Worm (Caenorhabditis elegans) whole organism, L1 larva: ENCODE data around the gene srlf-9.
"Not testable (repeated sequence)": the region's sequence is repeated elsewhere in the genome, so short reads cannot be mapped to it uniquely, and the experiment has no call there.

ENCODE experiments used
- C04F5.9 ChIP-seq: sonication (generic microtip); optimal IDR thresholded peaks from 2 replicates; lab custom pipeline; 2016; ENCODE audit warnings: missing genetic modification characterization, missing compliant biosample characterization
- C16A3.4 ChIP-seq: fragments of 150-350 bp; optimal IDR thresholded peaks from 2 replicates; lab custom pipeline; 2014; ENCODE audit warnings: missing biosample characterization, missing genetic modification characterization
- C34B4.2 ChIP-seq: sonication (generic microtip); optimal IDR thresholded peaks from 2 replicates; lab custom pipeline; 2017; ENCODE audit warnings: mild to moderate bottlenecking, missing genetic modification characterization, missing compliant biosample characterization
- F16B12.6 ChIP-seq: fragments of 150-350 bp; optimal IDR thresholded peaks from 2 replicates; lab custom pipeline; 2014; ENCODE audit warnings: missing biosample characterization, missing genetic modification characterization
- aha-1 ChIP-seq: fragments of 150-350 bp; optimal IDR thresholded peaks from 2 replicates; lab custom pipeline; 2014; ENCODE audit warnings: missing biosample characterization, missing genetic modification characterization
- alr-1 ChIP-seq: fragments of 200-800 bp; sonication (Bioruptor generic); optimal IDR thresholded peaks from 2 replicates; lab custom pipeline; 2018; ENCODE audit warnings: borderline replicate concordance, mild to moderate bottlenecking, missing genetic modification characterization, missing compliant biosample characterization
- blmp-1 ChIP-seq: fragments of 150-350 bp; optimal IDR thresholded peaks from 2 replicates; lab custom pipeline; 2014; ENCODE audit warnings: missing biosample characterization, missing genetic modification characterization
- ceh-8 ChIP-seq: fragments of 200-800 bp; sonication (Bioruptor generic); optimal IDR thresholded peaks from 2 replicates; lab custom pipeline; 2018; ENCODE audit warnings: mild to moderate bottlenecking, missing genetic modification characterization, moderate library complexity, missing compliant biosample characterization
- ceh-82 ChIP-seq, 3 experiments: fragments of 150-350 bp in 1 of 3; sonication (generic microtip) in 2 of 3; optimal IDR thresholded peaks; 2 replicates each; lab custom pipeline; 2014 to 2017; ENCODE audit warnings: missing biosample characterization in 3 of 3, missing genetic modification characterization in 3 of 3
- ceh-88 ChIP-seq: fragments of 200-800 bp; sonication (Bioruptor generic); IDR thresholded peaks from 2 replicates; pipeline ENCODE4 v1.3.6; 2022; ENCODE audit warnings: missing genetic modification characterization, missing compliant biosample characterization
- dpl-1 ChIP-seq, 3 experiments: fragments of 150-350 bp in 2 of 3; sonication (generic microtip) in 1 of 3; optimal IDR thresholded peaks; 2 replicates each; lab custom pipeline; 2014 to 2017; ENCODE audit warnings: missing biosample characterization in 3 of 3, missing genetic modification characterization in 3 of 3, missing genetic modification reagents in 3 of 3
- dsc-1 ChIP-seq: sonication (generic microtip); optimal IDR thresholded peaks from 2 replicates; lab custom pipeline; 2016; ENCODE audit warnings: mild to moderate bottlenecking, missing genetic modification characterization, missing compliant biosample characterization
- efl-3 ChIP-seq: fragments of 200-800 bp; sonication (Bioruptor generic); optimal IDR thresholded peaks from 2 replicates; lab custom pipeline; 2018; ENCODE audit warnings: mild to moderate bottlenecking, missing genetic modification characterization, missing compliant biosample characterization
- egl-13 ChIP-seq: sonication (generic microtip); optimal IDR thresholded peaks from 2 replicates; lab custom pipeline; 2016; ENCODE audit warnings: missing genotype, missing genetic modification reagents, missing genetic modification characterization, missing compliant biosample characterization
- egl-27 ChIP-seq, 2 experiments: fragments of 150-350 bp in 1 of 2; sonication (generic microtip); optimal IDR thresholded peaks; 3 replicates each; lab custom pipeline; 2017 to 2018; ENCODE audit warnings: missing biosample characterization in 2 of 2, missing genetic modification characterization in 2 of 2, missing genetic modification reagents in 2 of 2
- elt-3 ChIP-seq, 6 experiments: fragments of 150-350 bp in 1 of 6; sonication (generic microtip); optimal IDR thresholded peaks; 2 replicates each; lab custom pipeline; 2017 to 2018; ENCODE audit warnings: missing biosample characterization in 6 of 6, missing genetic modification characterization in 6 of 6, inconsistent platforms in 1 of 6
- ets-5 ChIP-seq: fragments of 200-800 bp; sonication (Bioruptor generic); IDR thresholded peaks from 2 replicates; pipeline ENCODE4 v1.3.6; 2022; ENCODE audit warnings: missing genetic modification characterization, missing compliant biosample characterization
- fos-1 ChIP-seq: fragments of 150-350 bp; optimal IDR thresholded peaks from 2 replicates; lab custom pipeline; 2014; ENCODE audit warnings: missing biosample characterization, missing genetic modification characterization
- grh-1 ChIP-seq: fragments of 200-800 bp; sonication (Bioruptor generic); IDR thresholded peaks from 2 replicates; pipeline ENCODE4 v1.3.6; 2022; ENCODE audit warnings: missing genetic modification reagents, missing genetic modification characterization, missing compliant biosample characterization
- hlh-17 ChIP-seq: fragments of 200-800 bp; sonication (Bioruptor generic); optimal IDR thresholded peaks from 2 replicates; lab custom pipeline; 2018; ENCODE audit warnings: missing genetic modification characterization, mild to moderate bottlenecking, missing compliant biosample characterization, moderate library complexity, borderline replicate concordance
- hlh-4 ChIP-seq: sonication (generic microtip); optimal IDR thresholded peaks from 2 replicates; lab custom pipeline; 2016; ENCODE audit warnings: mild to moderate bottlenecking, missing genetic modification characterization, missing compliant biosample characterization
- hpl-2 ChIP-seq: fragments of 150-350 bp; optimal IDR thresholded peaks from 2 replicates; lab custom pipeline; 2014; ENCODE audit warnings: missing biosample characterization, missing genetic modification reagents, missing genetic modification characterization
- irx-1 ChIP-seq: sonication (generic microtip); optimal IDR thresholded peaks from 2 replicates; lab custom pipeline; 2016; ENCODE audit warnings: missing genetic modification characterization, missing compliant biosample characterization
- jun-1 ChIP-seq: fragments of 150-350 bp; optimal IDR thresholded peaks from 2 replicates; lab custom pipeline; 2014; ENCODE audit warnings: missing biosample characterization, missing genetic modification reagents, missing genetic modification characterization
- lin-13 ChIP-seq: fragments of 150-350 bp; optimal IDR thresholded peaks from 2 replicates; lab custom pipeline; 2014; ENCODE audit warnings: missing biosample characterization, missing genetic modification reagents, missing genetic modification characterization
- lin-35 ChIP-seq, 2 experiments: fragments of 150-350 bp; optimal IDR thresholded peaks; 2 replicates each; lab custom pipeline; 2014; ENCODE audit warnings: missing biosample characterization in 2 of 2, missing genetic modification characterization in 2 of 2, missing genetic modification reagents in 2 of 2
- lir-3 ChIP-seq: sonication (generic microtip); optimal IDR thresholded peaks from 2 replicates; lab custom pipeline; 2016; ENCODE audit warnings: mild to moderate bottlenecking, missing genetic modification characterization, moderate library complexity, missing compliant biosample characterization; ENCODE audit not compliant: poor library complexity
- mdl-1 ChIP-seq, 2 experiments: fragments of 150-350 bp; optimal IDR thresholded peaks; 2 replicates each; lab custom pipeline; 2014 to 2017; ENCODE audit warnings: missing biosample characterization in 2 of 2, missing genetic modification characterization in 2 of 2, inconsistent platforms in 1 of 2
- mef-2 ChIP-seq: fragments of 150-350 bp; optimal IDR thresholded peaks from 2 replicates; lab custom pipeline; 2014; ENCODE audit warnings: missing biosample characterization, missing genetic modification characterization
- nhr-11 ChIP-seq: fragments of 150-350 bp; optimal IDR thresholded peaks from 2 replicates; lab custom pipeline; 2014; ENCODE audit warnings: missing biosample characterization, missing genetic modification characterization
- nhr-19 ChIP-seq: fragments of 200-800 bp; sonication (Bioruptor generic); conservative IDR thresholded peaks from 2 replicates; pipeline ENCODE4 v1.3.6; 2022; ENCODE audit warnings: missing genetic modification characterization, missing compliant biosample characterization
- nhr-20 ChIP-seq: sonication (generic microtip); optimal IDR thresholded peaks from 2 replicates; lab custom pipeline; 2016; ENCODE audit warnings: mild to moderate bottlenecking, missing genetic modification characterization, missing compliant biosample characterization
- nhr-237 ChIP-seq: fragments of 150-350 bp; optimal IDR thresholded peaks from 2 replicates; lab custom pipeline; 2014; ENCODE audit warnings: missing biosample characterization, missing genetic modification characterization
- nhr-28 ChIP-seq: fragments of 150-350 bp; optimal IDR thresholded peaks from 2 replicates; lab custom pipeline; 2014; ENCODE audit warnings: missing biosample characterization, missing genetic modification characterization
- nhr-71 ChIP-seq: sonication (generic microtip); optimal IDR thresholded peaks from 2 replicates; lab custom pipeline; 2016; ENCODE audit warnings: mild to moderate bottlenecking, missing genetic modification characterization, moderate library complexity, missing compliant biosample characterization
- nhr-76 ChIP-seq: sonication (generic microtip); optimal IDR thresholded peaks from 2 replicates; lab custom pipeline; 2017; ENCODE audit warnings: missing biosample characterization, missing genetic modification characterization
- nhr-77 ChIP-seq: fragments of 150-350 bp; optimal IDR thresholded peaks from 2 replicates; lab custom pipeline; 2014; ENCODE audit warnings: missing biosample characterization, missing genetic modification characterization
- nhr-84 ChIP-seq: sonication (generic microtip); optimal IDR thresholded peaks from 2 replicates; lab custom pipeline; 2017; ENCODE audit warnings: missing biosample characterization, missing genetic modification characterization
- nhr-85 ChIP-seq: sonication (generic microtip); peaks from one replicate; lab custom pipeline; 2016; ENCODE audit warnings: missing genetic modification characterization, inconsistent platforms, missing compliant biosample characterization
- nhr-90 ChIP-seq: sonication (generic microtip); optimal IDR thresholded peaks from 2 replicates; lab custom pipeline; 2016; ENCODE audit warnings: mild to moderate bottlenecking, missing genetic modification characterization, missing compliant biosample characterization; ENCODE audit not compliant: poor library complexity
- pag-3 ChIP-seq: sonication (generic microtip); optimal IDR thresholded peaks from 2 replicates; lab custom pipeline; 2017; ENCODE audit warnings: missing genetic modification characterization, mild to moderate bottlenecking, missing compliant biosample characterization, antibody characterized with exemption, borderline replicate concordance; ENCODE audit not compliant: insufficient read depth
- pqm-1 ChIP-seq: sonication (generic microtip); optimal IDR thresholded peaks from 3 replicates; lab custom pipeline; 2017; ENCODE audit warnings: missing biosample characterization, missing genetic modification characterization
- rnt-1 ChIP-seq: sonication (generic microtip); optimal IDR thresholded peaks from 2 replicates; lab custom pipeline; 2016; ENCODE audit warnings: mild to moderate bottlenecking, missing genetic modification characterization, moderate library complexity, missing compliant biosample characterization
- sptf-1 ChIP-seq: fragments of 150-350 bp; optimal IDR thresholded peaks from 2 replicates; lab custom pipeline; 2014; ENCODE audit warnings: missing biosample characterization, missing genetic modification characterization
- sup-37 ChIP-seq: fragments of 200-800 bp; sonication (Bioruptor generic); optimal IDR thresholded peaks from 2 replicates; lab custom pipeline; 2018; ENCODE audit warnings: mild to moderate bottlenecking, missing genetic modification characterization, missing compliant biosample characterization
- tbx-2 ChIP-seq: sonication (generic microtip); optimal IDR thresholded peaks from 2 replicates; lab custom pipeline; 2016; ENCODE audit warnings: missing genetic modification characterization, missing compliant biosample characterization
- tlp-1 ChIP-seq: fragments of 150-350 bp; optimal IDR thresholded peaks from 2 replicates; lab custom pipeline; 2014; ENCODE audit warnings: missing biosample characterization, missing genetic modification characterization
- unc-62 ChIP-seq: fragments of 150-350 bp; optimal IDR thresholded peaks from 2 replicates; lab custom pipeline; 2014; ENCODE audit warnings: missing biosample characterization, missing genetic modification reagents, missing genetic modification characterization
- vab-15 ChIP-seq: sonication (generic microtip); optimal IDR thresholded peaks from 2 replicates; lab custom pipeline; 2017; ENCODE audit warnings: missing genotype, mild to moderate bottlenecking, missing genetic modification characterization, missing compliant biosample characterization
- xbp-1 ChIP-seq: sonication (generic microtip); optimal IDR thresholded peaks from 2 replicates; lab custom pipeline; 2016; ENCODE audit warnings: missing genetic modification characterization, missing compliant biosample characterization

Gene srlf-9

DNA sequence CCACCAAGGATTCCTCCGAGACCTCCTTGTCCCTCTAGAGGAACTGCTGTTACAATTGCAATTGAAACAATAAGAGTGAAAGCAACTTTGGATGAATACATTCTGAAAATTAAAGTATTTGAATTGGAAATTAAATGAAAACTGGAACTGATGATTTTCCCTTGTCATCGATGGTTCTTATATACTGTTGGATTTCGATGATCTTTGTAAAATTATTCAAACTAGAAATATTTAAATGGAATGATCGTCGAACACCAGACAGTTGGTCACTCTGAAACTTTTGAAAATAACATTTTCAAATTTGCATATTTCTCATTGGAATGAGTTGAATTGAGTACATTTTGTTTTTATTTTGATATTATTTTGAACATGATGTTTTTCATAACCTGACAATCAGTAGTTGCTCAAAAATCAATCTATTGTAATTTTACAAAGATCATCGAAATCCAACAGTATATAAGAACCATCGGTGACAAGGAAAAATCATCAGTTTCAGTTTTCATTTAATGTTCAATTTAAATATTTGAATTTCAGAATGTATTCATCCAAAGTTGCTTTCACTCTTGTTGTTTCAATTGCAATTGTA lies at the start of gene srlf-9, which contains the start of gene srlf-10:
srlf-9 (minus strand) TSS at position 101 of the 586 bp plus-strand sequence.
srlf-10 (plus strand) TSS at position 536 of the 586 bp plus-strand sequence.
- TF ChIP-seq F16B12.6 (tag; lab: Kevin White, UChicago); hpl-2; hlh-4: not testable (repeated sequence)

DNA sequence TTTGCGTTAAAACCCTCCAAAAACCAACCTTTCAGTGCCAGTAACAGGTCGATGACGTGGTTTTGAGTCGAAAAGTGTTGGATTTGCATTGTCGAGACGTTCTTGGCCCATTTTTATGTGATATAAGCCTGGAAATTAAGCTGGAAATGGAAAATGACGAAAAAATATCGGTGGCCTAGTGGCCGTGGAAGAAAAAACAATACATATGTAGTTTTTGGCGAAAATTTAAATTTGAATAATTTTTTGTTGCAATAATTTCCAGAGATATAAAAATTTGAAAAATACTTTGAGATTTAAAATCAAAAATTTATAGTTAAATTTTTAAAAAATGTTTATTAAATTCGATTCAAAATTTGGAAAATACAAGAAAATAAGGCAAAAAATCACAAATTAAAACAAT lies 37.8 kb upstream of the srlf-9 start, which contains the start of gene ciao-2B:
ciao-2B (minus strand) TSS at position 130 of the 400 bp plus-strand sequence.
- TF ChIP-seq unc-62 (no peak), egl-27 (tag; optimal IDR thresholded peaks at IDR 0.05; lab: Kevin White, UChicago) (no peak), aha-1 (tag; lab: Kevin White, UChicago) (no peak), alr-1 (no peak), sptf-1 (tag; lab: Kevin White, UChicago) (no peak), hlh-17 (GFP tag; lab: Kevin White, UChicago) (no peak), pqm-1 (tag; lab: Kevin White, UChicago) (no peak), rnt-1 (tag; lab: Kevin White, UChicago) (no peak), blmp-1 (no peak), F16B12.6 (tag; lab: Kevin White, UChicago) (no peak), nhr-85 (tag; lab: Kevin White, UChicago) (peak; percentile 66), nhr-84 (tag; lab: Kevin White, UChicago) (no peak), elt-3 (tag; optimal IDR thresholded peaks at IDR 0.05; lab: Kevin White, UChicago) (no peak), nhr-90 (peak; percentile 62), sup-37 (no peak), pag-3 (no peak), dsc-1 (tag; lab: Kevin White, UChicago) (peak; percentile 52), grh-1 (GFP tag; lab: Robert Waterston, UW) (no peak), irx-1 (tag; lab: Kevin White, UChicago) (peak; percentile 55), dpl-1 (GFP tag; optimal IDR thresholded peaks at IDR 0.05; lab: Kevin White, UChicago) (peak; percentile 79 to 89 (median 87)), nhr-71 (peak; percentile 58), ceh-82 (tag; optimal IDR thresholded peaks at IDR 0.05; lab: Kevin White, UChicago) (peak in 1 of 3 experiments; percentile 35), egl-13 (tag; lab: Kevin White, UChicago) (peak; percentile 15), ceh-88 (no peak), xbp-1 (peak; percentile 19), nhr-19 (GFP tag; lab: Robert Waterston, UW) (no peak), jun-1 (tag; lab: Kevin White, UChicago) (no peak), ets-5 (GFP tag; lab: Robert Waterston, UW) (no peak), nhr-28 (tag; lab: Kevin White, UChicago) (no peak), mef-2 (tag; lab: Kevin White, UChicago) (no peak), nhr-76 (no peak), nhr-77 (tag; lab: Kevin White, UChicago) (no peak), nhr-237 (no peak), C34B4.2 (tag; lab: Kevin White, UChicago) (no peak), ceh-8 (no peak), tlp-1 (tag; lab: Kevin White, UChicago) (no peak), C04F5.9 (tag; lab: Kevin White, UChicago) (no peak), tbx-2 (tag; lab: Kevin White, UChicago) (peak; percentile 59), C16A3.4 (tag; lab: Kevin White, UChicago) (no peak), fos-1 (tag; lab: Kevin White, UChicago) (no peak), nhr-20 (tag; lab: Kevin White, UChicago) (no peak), lir-3 (tag; lab: Kevin White, UChicago) (peak; percentile 76), lin-35 (GFP tag; optimal IDR thresholded peaks at IDR 0.05; lab: Kevin White, UChicago) (peak; percentile 87 to 93), mdl-1 (tag; optimal IDR thresholded peaks at IDR 0.05; lab: Kevin White, UChicago) (no peak), vab-15 (tag; lab: Kevin White, UChicago) (no peak), nhr-11 (tag; lab: Kevin White, UChicago) (no peak), lin-13 (GFP tag; lab: Kevin White, UChicago) (no peak), efl-3 (GFP tag; lab: Kevin White, UChicago) (no peak)
